Worm (Caenorhabditis elegans) whole organism, L1 larva: ENCODE measurements around the gene W03F8.4.

ENCODE experiments used
- C16A3.4 ChIP-seq: fragments of 150-350 bp; optimal IDR thresholded peaks from 2 replicates; lab custom pipeline; 2014; ENCODE audit warnings: missing biosample characterization, missing genetic modification characterization
- C34B4.2 ChIP-seq: sonication (generic microtip); optimal IDR thresholded peaks from 2 replicates; lab custom pipeline; 2017; ENCODE audit warnings: mild to moderate bottlenecking, missing genetic modification characterization, missing compliant biosample characterization
- F16B12.6 ChIP-seq: fragments of 150-350 bp; optimal IDR thresholded peaks from 2 replicates; lab custom pipeline; 2014; ENCODE audit warnings: missing biosample characterization, missing genetic modification characterization
- Y116A8C.19 ChIP-seq: sonication (generic microtip); optimal IDR thresholded peaks from 2 replicates; lab custom pipeline; 2016; ENCODE audit warnings: missing compliant biosample characterization, missing genetic modification characterization, borderline replicate concordance
- aha-1 ChIP-seq: fragments of 150-350 bp; optimal IDR thresholded peaks from 2 replicates; lab custom pipeline; 2014; ENCODE audit warnings: missing biosample characterization, missing genetic modification characterization
- ama-1 ChIP-seq: fragments of 150-350 bp; optimal IDR thresholded peaks from 2 replicates; lab custom pipeline; 2014
- blmp-1 ChIP-seq: fragments of 150-350 bp; optimal IDR thresholded peaks from 2 replicates; lab custom pipeline; 2014; ENCODE audit warnings: missing biosample characterization, missing genetic modification characterization
- ceh-63 ChIP-seq: fragments of 200-800 bp; sonication (Bioruptor generic); optimal IDR thresholded peaks from 2 replicates; lab custom pipeline; 2018; ENCODE audit warnings: mild to moderate bottlenecking, missing genetic modification characterization, missing compliant biosample characterization
- ceh-88 ChIP-seq: fragments of 200-800 bp; sonication (Bioruptor generic); IDR thresholded peaks from 2 replicates; pipeline ENCODE4 v1.3.6; 2022; ENCODE audit warnings: missing genetic modification characterization, missing compliant biosample characterization
- ceh-90 ChIP-seq: sonication (generic microtip); optimal IDR thresholded peaks from 2 replicates; lab custom pipeline; 2016; ENCODE audit warnings: missing genetic modification characterization, missing compliant biosample characterization
- dsc-1 ChIP-seq: sonication (generic microtip); optimal IDR thresholded peaks from 2 replicates; lab custom pipeline; 2016; ENCODE audit warnings: mild to moderate bottlenecking, missing genetic modification characterization, missing compliant biosample characterization
- efl-1 ChIP-seq, 4 experiments: fragments of 150-350 bp; optimal IDR thresholded peaks in 3 of 4; peaks in 1 of 4; 1 replicate in 1 of 4; 2 replicates in 3 of 4; lab custom pipeline; 2014; ENCODE audit warnings: missing biosample characterization in 2 of 4, missing genetic modification characterization in 2 of 4, missing genetic modification reagents in 2 of 4
- efl-3 ChIP-seq: fragments of 200-800 bp; sonication (Bioruptor generic); optimal IDR thresholded peaks from 2 replicates; lab custom pipeline; 2018; ENCODE audit warnings: mild to moderate bottlenecking, missing genetic modification characterization, missing compliant biosample characterization
- egl-13 ChIP-seq: sonication (generic microtip); optimal IDR thresholded peaks from 2 replicates; lab custom pipeline; 2016; ENCODE audit warnings: missing genotype, missing genetic modification reagents, missing genetic modification characterization, missing compliant biosample characterization
- elt-2 ChIP-seq: sonication (generic microtip); optimal IDR thresholded peaks from 2 replicates; lab custom pipeline; 2016; ENCODE audit warnings: missing genetic modification characterization, mild to moderate bottlenecking, inconsistent platforms, missing compliant biosample characterization, missing genetic modification reagents
- ets-5 ChIP-seq: fragments of 200-800 bp; sonication (Bioruptor generic); IDR thresholded peaks from 2 replicates; pipeline ENCODE4 v1.3.6; 2022; ENCODE audit warnings: missing genetic modification characterization, missing compliant biosample characterization
- grh-1 ChIP-seq: fragments of 200-800 bp; sonication (Bioruptor generic); IDR thresholded peaks from 2 replicates; pipeline ENCODE4 v1.3.6; 2022; ENCODE audit warnings: missing genetic modification reagents, missing genetic modification characterization, missing compliant biosample characterization
- hlh-4 ChIP-seq: sonication (generic microtip); optimal IDR thresholded peaks from 2 replicates; lab custom pipeline; 2016; ENCODE audit warnings: mild to moderate bottlenecking, missing genetic modification characterization, missing compliant biosample characterization
- hpl-2 ChIP-seq: fragments of 150-350 bp; optimal IDR thresholded peaks from 2 replicates; lab custom pipeline; 2014; ENCODE audit warnings: missing biosample characterization, missing genetic modification reagents, missing genetic modification characterization
- irx-1 ChIP-seq: sonication (generic microtip); optimal IDR thresholded peaks from 2 replicates; lab custom pipeline; 2016; ENCODE audit warnings: missing genetic modification characterization, missing compliant biosample characterization
- isw-1 ChIP-seq: fragments of 200-800 bp; sonication (Bioruptor generic); IDR thresholded peaks from 2 replicates; pipeline ENCODE4 v1.3.6; 2022; ENCODE audit warnings: missing genetic modification characterization, missing compliant biosample characterization
- jun-1 ChIP-seq: fragments of 150-350 bp; optimal IDR thresholded peaks from 2 replicates; lab custom pipeline; 2014; ENCODE audit warnings: missing biosample characterization, missing genetic modification reagents, missing genetic modification characterization
- lin-13 ChIP-seq: fragments of 150-350 bp; optimal IDR thresholded peaks from 2 replicates; lab custom pipeline; 2014; ENCODE audit warnings: missing biosample characterization, missing genetic modification reagents, missing genetic modification characterization
- lin-14 ChIP-seq: fragments of 200-800 bp; sonication (Bioruptor generic); optimal IDR thresholded peaks from 2 replicates; lab custom pipeline; 2018; ENCODE audit warnings: mild to moderate bottlenecking, missing genetic modification characterization, moderate library complexity, missing compliant biosample characterization
- lin-15B ChIP-seq: fragments of 150-350 bp; sonication (generic microtip); optimal IDR thresholded peaks from 3 replicates; lab custom pipeline; 2014; ENCODE audit warnings: missing biosample characterization, missing genetic modification characterization
- lin-35 ChIP-seq, 2 experiments: fragments of 150-350 bp; optimal IDR thresholded peaks; 2 replicates each; lab custom pipeline; 2014; ENCODE audit warnings: missing biosample characterization in 2 of 2, missing genetic modification characterization in 2 of 2, missing genetic modification reagents in 2 of 2
- lin-39 ChIP-seq: fragments of 150-350 bp; optimal IDR thresholded peaks from 2 replicates; lab custom pipeline; 2014; ENCODE audit warnings: missing biosample characterization, missing genetic modification reagents, missing genetic modification characterization
- lsy-2 ChIP-seq, 2 experiments: fragments of 150-350 bp; optimal IDR thresholded peaks; 2 replicates each; lab custom pipeline; 2014; ENCODE audit warnings: missing biosample characterization in 2 of 2, missing genetic modification characterization in 2 of 2
- mab-9 ChIP-seq: fragments of 200-800 bp; sonication (Bioruptor generic); IDR thresholded peaks from 2 replicates; pipeline ENCODE4 v1.3.6; 2022; ENCODE audit warnings: missing genetic modification reagents, missing genetic modification characterization, missing compliant biosample characterization
- mdl-1 ChIP-seq, 2 experiments: fragments of 150-350 bp; optimal IDR thresholded peaks; 2 replicates each; lab custom pipeline; 2014 to 2017; ENCODE audit warnings: missing biosample characterization in 2 of 2, missing genetic modification characterization in 2 of 2, inconsistent platforms in 1 of 2
- nhr-11 ChIP-seq: fragments of 150-350 bp; optimal IDR thresholded peaks from 2 replicates; lab custom pipeline; 2014; ENCODE audit warnings: missing biosample characterization, missing genetic modification characterization
- nhr-12 ChIP-seq: sonication (generic microtip); optimal IDR thresholded peaks from 2 replicates; lab custom pipeline; 2017; ENCODE audit warnings: missing biosample characterization, missing genetic modification characterization
- nhr-20 ChIP-seq: sonication (generic microtip); optimal IDR thresholded peaks from 2 replicates; lab custom pipeline; 2016; ENCODE audit warnings: mild to moderate bottlenecking, missing genetic modification characterization, missing compliant biosample characterization
- nhr-237 ChIP-seq: fragments of 150-350 bp; optimal IDR thresholded peaks from 2 replicates; lab custom pipeline; 2014; ENCODE audit warnings: missing biosample characterization, missing genetic modification characterization
- nhr-71 ChIP-seq: sonication (generic microtip); optimal IDR thresholded peaks from 2 replicates; lab custom pipeline; 2016; ENCODE audit warnings: mild to moderate bottlenecking, missing genetic modification characterization, moderate library complexity, missing compliant biosample characterization
- nhr-76 ChIP-seq: sonication (generic microtip); optimal IDR thresholded peaks from 2 replicates; lab custom pipeline; 2017; ENCODE audit warnings: missing biosample characterization, missing genetic modification characterization
- nhr-77 ChIP-seq: fragments of 150-350 bp; optimal IDR thresholded peaks from 2 replicates; lab custom pipeline; 2014; ENCODE audit warnings: missing biosample characterization, missing genetic modification characterization
- nhr-84 ChIP-seq: sonication (generic microtip); optimal IDR thresholded peaks from 2 replicates; lab custom pipeline; 2017; ENCODE audit warnings: missing biosample characterization, missing genetic modification characterization
- nhr-90 ChIP-seq: sonication (generic microtip); optimal IDR thresholded peaks from 2 replicates; lab custom pipeline; 2016; ENCODE audit warnings: mild to moderate bottlenecking, missing genetic modification characterization, missing compliant biosample characterization; ENCODE audit not compliant: poor library complexity
- pax-3 ChIP-seq: fragments of 200-800 bp; sonication (Bioruptor generic); optimal IDR thresholded peaks from 2 replicates; lab custom pipeline; 2018; ENCODE audit warnings: mild to moderate bottlenecking, missing genetic modification characterization, moderate library complexity, missing compliant biosample characterization
- pqm-1 ChIP-seq: sonication (generic microtip); optimal IDR thresholded peaks from 3 replicates; lab custom pipeline; 2017; ENCODE audit warnings: missing biosample characterization, missing genetic modification characterization
- snpc-4 ChIP-seq: fragments of 150-350 bp; optimal IDR thresholded peaks from 2 replicates; lab custom pipeline; 2014; ENCODE audit warnings: missing biosample characterization, missing genetic modification characterization
- snu-23 ChIP-seq: sonication (generic microtip); optimal IDR thresholded peaks from 2 replicates; lab custom pipeline; 2016; ENCODE audit warnings: missing genetic modification characterization, missing compliant biosample characterization
- sup-37 ChIP-seq: fragments of 200-800 bp; sonication (Bioruptor generic); optimal IDR thresholded peaks from 2 replicates; lab custom pipeline; 2018; ENCODE audit warnings: mild to moderate bottlenecking, missing genetic modification characterization, missing compliant biosample characterization
- swsn-7 ChIP-seq: sonication (generic microtip); optimal IDR thresholded peaks from 2 replicates; lab custom pipeline; 2016; ENCODE audit warnings: missing genetic modification characterization, missing compliant biosample characterization
- unc-130 ChIP-seq: fragments of 150-350 bp; optimal IDR thresholded peaks from 2 replicates; lab custom pipeline; 2017; ENCODE audit warnings: missing biosample characterization, missing genetic modification characterization, inconsistent platforms
- unc-62 ChIP-seq: fragments of 150-350 bp; optimal IDR thresholded peaks from 2 replicates; lab custom pipeline; 2014; ENCODE audit warnings: missing biosample characterization, missing genetic modification reagents, missing genetic modification characterization
- unc-86 ChIP-seq: sonication (generic microtip); optimal IDR thresholded peaks from 2 replicates; lab custom pipeline; 2016; ENCODE audit warnings: missing genetic modification characterization, missing compliant biosample characterization
- unc-98 ChIP-seq: fragments of 200-800 bp; sonication (Bioruptor generic); IDR thresholded peaks from 2 replicates; pipeline ENCODE4 v1.3.6; 2022; ENCODE audit warnings: missing genetic modification characterization, missing compliant biosample characterization
- vab-15 ChIP-seq: sonication (generic microtip); optimal IDR thresholded peaks from 2 replicates; lab custom pipeline; 2017; ENCODE audit warnings: missing genotype, mild to moderate bottlenecking, missing genetic modification characterization, missing compliant biosample characterization
- xbp-1 ChIP-seq: sonication (generic microtip); optimal IDR thresholded peaks from 2 replicates; lab custom pipeline; 2016; ENCODE audit warnings: missing genetic modification characterization, missing compliant biosample characterization
- zag-1 ChIP-seq: fragments of 150-350 bp; optimal IDR thresholded peaks from 2 replicates; lab custom pipeline; 2014; ENCODE audit warnings: missing biosample characterization, missing genetic modification characterization
- ztf-11 ChIP-seq, 2 experiments: sonication (generic microtip); optimal IDR thresholded peaks; 2 replicates each; lab custom pipeline; 2016 to 2017; ENCODE audit warnings: missing genetic modification characterization in 2 of 2, missing biosample characterization in 1 of 2, missing compliant biosample characterization in 1 of 2
- ztf-4 ChIP-seq: fragments of 150-350 bp; optimal IDR thresholded peaks from 2 replicates; lab custom pipeline; 2014; ENCODE audit warnings: missing biosample characterization, missing genetic modification characterization

W03F8.4 gene

DNA sequence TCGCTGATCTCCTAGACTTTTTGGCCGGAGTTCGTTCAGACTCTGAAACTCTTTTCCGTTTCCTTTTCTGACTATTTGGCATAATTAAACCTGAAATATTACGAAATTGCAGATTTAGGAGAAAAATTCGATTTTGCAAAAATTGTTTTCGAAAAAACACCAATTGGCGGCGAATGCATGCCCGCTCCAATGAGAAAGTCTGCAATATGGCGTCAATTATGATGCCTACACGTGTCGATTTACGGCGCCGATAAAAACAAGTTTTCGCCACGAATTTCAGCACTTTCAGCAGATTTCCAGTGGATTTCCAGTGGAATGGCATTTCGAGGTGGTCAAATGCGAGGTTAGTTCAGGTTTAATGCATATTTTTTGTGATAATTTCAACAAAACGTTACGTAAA is 25.5 kb downstream of the W03F8.4 start, which contains the start of the genes Y59E9AL.36 and nbet-1:
TSS of gene Y59E9AL.36 (minus strand) at position 92 of the 400 bp plus-strand sequence.
TSS of gene nbet-1 (plus strand) at position 112 of the 400 bp plus-strand sequence.
- TF ChIP-seq C16A3.4 (peak; percentile 90), C34B4.2 (no peak), lin-35 (GFP tag; optimal IDR thresholded peaks at IDR 0.05; lab: Kevin White, UChicago) (peak; percentile 86 to 95), pax-3 (tag; lab: Kevin White, UChicago) (no peak), F16B12.6 (tag; lab: Kevin White, UChicago) (peak; percentile 97), mdl-1 (tag; optimal IDR thresholded peaks at IDR 0.05; lab: Kevin White, UChicago) (peak in 1 of 2 experiments; percentile 78), nhr-237 (tag; lab: Kevin White, UChicago) (no peak), ceh-90 (no peak), unc-86 (tag; lab: Kevin White, UChicago) (peak; percentile 56), nhr-20 (tag; lab: Kevin White, UChicago) (peak; percentile 72), efl-3 (GFP tag; lab: Kevin White, UChicago) (no peak), hpl-2 (GFP tag; lab: Kevin White, UChicago) (peak; percentile 15), sup-37 (GFP tag; lab: Kevin White, UChicago) (no peak), vab-15 (peak; percentile 56), nhr-90 (tag; lab: Kevin White, UChicago) (peak; percentile 65), nhr-77 (peak; percentile 64), lin-14 (GFP tag; lab: Kevin White, UChicago) (peak; percentile 73), nhr-11 (tag; lab: Kevin White, UChicago) (peak; percentile 54), Y116A8C.19 (tag; lab: Kevin White, UChicago) (no peak), elt-2 (tag; lab: Kevin White, UChicago) (peak; percentile 15), ztf-11 (tag; optimal IDR thresholded peaks at IDR 0.05; lab: Kevin White, UChicago) (no peak), xbp-1 (tag; lab: Kevin White, UChicago) (peak; percentile 81), snpc-4 (peak; percentile 45), ztf-4 (tag; lab: Kevin White, UChicago) (no peak), unc-130 (tag; lab: Kevin White, UChicago) (peak; percentile 89), blmp-1 (peak; percentile 43), egl-13 (tag; lab: Kevin White, UChicago) (no peak), hlh-4 (tag; lab: Kevin White, UChicago) (no peak), lin-13 (GFP tag; lab: Kevin White, UChicago) (peak; percentile 61), aha-1 (no peak), unc-62 (GFP tag; lab: Kevin White, UChicago) (no peak), unc-98 (GFP tag; lab: Robert Waterston, UW) (no peak), jun-1 (peak; percentile 60), nhr-84 (tag; lab: Kevin White, UChicago) (no peak), lin-39 (tag; lab: Kevin White, UChicago) (peak; percentile 13), zag-1 (tag; lab: Kevin White, UChicago) (no peak), dsc-1 (tag; lab: Kevin White, UChicago) (peak; percentile 51), grh-1 (GFP tag; lab: Robert Waterston, UW) (peak; percentile 65), efl-1 (optimal IDR thresholded peaks at IDR 0.05; lab: Kevin White, UChicago) (peak; percentile 89 to 91), efl-1 (GFP tag; optimal IDR thresholded peaks at IDR 0.05 in 1 of 2; lab: Kevin White, UChicago) (peak; percentile 89 to 99), snu-23 (peak; percentile 84), pqm-1 (tag; lab: Kevin White, UChicago) (no peak), ceh-88 (GFP tag; lab: Robert Waterston, UW) (peak; percentile 35; the same call in 1 of the 2 replicates), ceh-63 (GFP tag; lab: Kevin White, UChicago) (no peak), lin-15B (peak; percentile 97), ama-1 (lab: Kevin White, UChicago) (no peak), mab-9 (GFP tag; lab: Robert Waterston, UW) (no peak), ets-5 (GFP tag; lab: Robert Waterston, UW) (no peak), nhr-12 (tag; lab: Kevin White, UChicago) (no peak), nhr-76 (tag; lab: Kevin White, UChicago) (no peak), lsy-2 (tag; optimal IDR thresholded peaks at IDR 0.05; lab: Kevin White, UChicago) (peak; percentile 81 to 90), irx-1 (peak; percentile 61), isw-1 (peak; percentile 64), nhr-71 (tag; lab: Kevin White, UChicago) (peak; percentile 82), swsn-7 (peak; percentile 63)
